Worm (Caenorhabditis elegans) whole organism, late embryonic: Measurements from ENCODE around the gene seb-3.

ENCODE experiments used
- C08G9.2 ChIP-seq: sonication (generic microtip); optimal IDR thresholded peaks from 2 replicates; lab custom pipeline; 2016; ENCODE audit warnings: mild to moderate bottlenecking, missing genetic modification characterization, moderate library complexity, missing compliant biosample characterization
- C38D4.7 ChIP-seq: fragments of 200-800 bp; sonication (Bioruptor generic); optimal IDR thresholded peaks from 2 replicates; lab custom pipeline; 2018; ENCODE audit warnings: mild to moderate bottlenecking, missing genetic modification characterization, moderate library complexity, missing compliant biosample characterization
- F13H6.1 ChIP-seq: sonication (generic microtip); optimal IDR thresholded peaks from 2 replicates; lab custom pipeline; 2016; ENCODE audit warnings: missing genetic modification characterization, missing compliant biosample characterization
- K02D7.2 ChIP-seq: sonication (generic microtip); optimal IDR thresholded peaks from 2 replicates; lab custom pipeline; 2017; ENCODE audit warnings: mild to moderate bottlenecking, missing genetic modification characterization, missing compliant biosample characterization
- Y22D7AL.16 ChIP-seq: sonication (generic microtip); optimal IDR thresholded peaks from 2 replicates; lab custom pipeline; 2016; ENCODE audit warnings: missing genetic modification characterization, missing compliant biosample characterization
- ahr-1 ChIP-seq: sonication (generic microtip); optimal IDR thresholded peaks from 2 replicates; lab custom pipeline; 2016; ENCODE audit warnings: missing genetic modification characterization, missing compliant biosample characterization
- ceh-19 ChIP-seq: fragments of 200-800 bp; sonication (Bioruptor generic); optimal IDR thresholded peaks from 2 replicates; lab custom pipeline; 2018; ENCODE audit warnings: mild to moderate bottlenecking, missing genetic modification characterization, missing compliant biosample characterization
- ceh-2 ChIP-seq: sonication (generic microtip); optimal IDR thresholded peaks from 2 replicates; lab custom pipeline; 2016; ENCODE audit warnings: missing genotype, missing genetic modification characterization, missing compliant biosample characterization
- ceh-22 ChIP-seq: sonication (generic microtip); optimal IDR thresholded peaks from 2 replicates; lab custom pipeline; 2017; ENCODE audit warnings: missing biosample characterization, missing genetic modification characterization
- ceh-30 ChIP-seq: fragments of 150-350 bp; optimal IDR thresholded peaks from 2 replicates; lab custom pipeline; 2014; ENCODE audit warnings: missing biosample characterization, missing genetic modification characterization
- ceh-31 ChIP-seq: sonication (generic microtip); optimal IDR thresholded peaks from 2 replicates; lab custom pipeline; 2016; ENCODE audit warnings: missing genetic modification characterization, missing compliant biosample characterization
- ceh-34 ChIP-seq: sonication (generic microtip); optimal IDR thresholded peaks from 2 replicates; lab custom pipeline; 2016; ENCODE audit warnings: mild to moderate bottlenecking, missing genetic modification characterization, missing compliant biosample characterization
- ceh-45 ChIP-seq: fragments of 200-800 bp; sonication (Bioruptor generic); IDR thresholded peaks from 2 replicates; pipeline ENCODE4 v1.3.6; 2022; ENCODE audit warnings: missing genetic modification reagents, missing genetic modification characterization, missing compliant biosample characterization
- ceh-48 ChIP-seq: sonication (generic microtip); optimal IDR thresholded peaks from 2 replicates; lab custom pipeline; 2016; ENCODE audit warnings: missing genetic modification characterization, inconsistent platforms, missing compliant biosample characterization
- dmd-4 ChIP-seq: sonication (generic microtip); optimal IDR thresholded peaks from 2 replicates; lab custom pipeline; 2016; ENCODE audit warnings: borderline replicate concordance, missing genetic modification characterization, missing compliant biosample characterization
- elt-2 ChIP-seq: sonication (generic microtip); optimal IDR thresholded peaks from 2 replicates; lab custom pipeline; 2016; ENCODE audit warnings: missing genetic modification reagents, missing genetic modification characterization, missing compliant biosample characterization
- ets-4 ChIP-seq: sonication (generic microtip); optimal IDR thresholded peaks from 2 replicates; lab custom pipeline; 2016; ENCODE audit warnings: missing genetic modification characterization, missing compliant biosample characterization
- eyg-1 ChIP-seq: sonication (generic microtip); optimal IDR thresholded peaks from 2 replicates; lab custom pipeline; 2016; ENCODE audit warnings: missing genotype, missing genetic modification characterization, missing compliant biosample characterization
- fax-1 ChIP-seq: sonication (generic microtip); optimal IDR thresholded peaks from 2 replicates; lab custom pipeline; 2016; ENCODE audit warnings: missing genotype, missing genetic modification characterization, missing compliant biosample characterization
- fkh-6 ChIP-seq: sonication (generic microtip); optimal IDR thresholded peaks from 2 replicates; lab custom pipeline; 2016; ENCODE audit warnings: missing genetic modification characterization, missing compliant biosample characterization
- gmeb-2 ChIP-seq: sonication (generic microtip); optimal IDR thresholded peaks from 2 replicates; lab custom pipeline; 2016; ENCODE audit warnings: missing genetic modification characterization, inconsistent platforms, missing compliant biosample characterization
- hlh-13 ChIP-seq: fragments of 200-800 bp; sonication (Bioruptor generic); optimal IDR thresholded peaks from 2 replicates; lab custom pipeline; 2018; ENCODE audit warnings: mild to moderate bottlenecking, missing genetic modification characterization, missing compliant biosample characterization
- hlh-15 ChIP-seq: sonication (generic microtip); optimal IDR thresholded peaks from 2 replicates; lab custom pipeline; 2016; ENCODE audit warnings: missing genetic modification characterization, missing compliant biosample characterization
- hlh-30 ChIP-seq: sonication (generic microtip); optimal IDR thresholded peaks from 2 replicates; lab custom pipeline; 2017; ENCODE audit warnings: antibody characterized with exemption, missing genetic modification characterization, missing compliant biosample characterization; ENCODE audit not compliant: insufficient read depth
- hlh-6 ChIP-seq: sonication (generic microtip); optimal IDR thresholded peaks from 2 replicates; lab custom pipeline; 2016; ENCODE audit warnings: missing genotype, missing genetic modification characterization, missing compliant biosample characterization
- hlh-8 ChIP-seq: sonication (generic microtip); optimal IDR thresholded peaks from 2 replicates; lab custom pipeline; 2016; ENCODE audit warnings: missing genotype, missing genetic modification characterization, missing compliant biosample characterization
- lim-6 ChIP-seq: sonication (generic microtip); optimal IDR thresholded peaks from 2 replicates; lab custom pipeline; 2016; ENCODE audit warnings: missing genetic modification characterization, missing compliant biosample characterization
- nhr-11 ChIP-seq: fragments of 150-350 bp; optimal IDR thresholded peaks from 2 replicates; lab custom pipeline; 2014; ENCODE audit warnings: missing biosample characterization, missing genetic modification characterization
- npax-4 ChIP-seq: sonication (generic microtip); optimal IDR thresholded peaks from 2 replicates; lab custom pipeline; 2016; ENCODE audit warnings: missing genetic modification characterization, missing compliant biosample characterization
- odd-2 ChIP-seq: sonication (generic microtip); optimal IDR thresholded peaks from 2 replicates; lab custom pipeline; 2017; ENCODE audit warnings: antibody characterized with exemption, mild to moderate bottlenecking, missing genetic modification characterization, missing compliant biosample characterization
- pat-9 ChIP-seq: fragments of 200-800 bp; sonication (Bioruptor generic); optimal IDR thresholded peaks from 2 replicates; lab custom pipeline; 2018; ENCODE audit warnings: mild to moderate bottlenecking, missing genetic modification characterization, moderate library complexity, missing compliant biosample characterization
- pax-1 ChIP-seq: fragments of 150-350 bp; optimal IDR thresholded peaks from 2 replicates; lab custom pipeline; 2014; ENCODE audit warnings: missing biosample characterization, missing genetic modification characterization
- pha-2 ChIP-seq: sonication (generic microtip); optimal IDR thresholded peaks from 2 replicates; lab custom pipeline; 2017; ENCODE audit warnings: mild to moderate bottlenecking, missing genetic modification characterization, missing compliant biosample characterization
- pha-4 ChIP-seq: fragments of 150-350 bp; optimal IDR thresholded peaks from 2 replicates; lab custom pipeline; 2018; ENCODE audit warnings: missing biosample characterization, missing genetic modification reagents, missing genetic modification characterization
- ref-2 ChIP-seq: sonication (generic microtip); optimal IDR thresholded peaks from 2 replicates; lab custom pipeline; 2016; ENCODE audit warnings: missing genetic modification characterization, missing compliant biosample characterization
- rnt-1 ChIP-seq: sonication (generic microtip); optimal IDR thresholded peaks from 2 replicates; lab custom pipeline; 2016; ENCODE audit warnings: missing genetic modification characterization, missing compliant biosample characterization
- sdc-2 ChIP-seq: sonication (generic microtip); optimal IDR thresholded peaks from 2 replicates; lab custom pipeline; 2016; ENCODE audit warnings: missing genotype, missing genetic modification characterization, missing compliant biosample characterization
- syd-9 ChIP-seq: sonication (generic microtip); optimal IDR thresholded peaks from 2 replicates; lab custom pipeline; 2016; ENCODE audit warnings: mild to moderate bottlenecking, missing genetic modification characterization, moderate library complexity, missing compliant biosample characterization
- tbx-2 ChIP-seq: sonication (generic microtip); optimal IDR thresholded peaks from 2 replicates; lab custom pipeline; 2016; ENCODE audit warnings: missing genetic modification characterization, missing compliant biosample characterization
- tbx-7 ChIP-seq: sonication (generic microtip); optimal IDR thresholded peaks from 2 replicates; lab custom pipeline; 2016; ENCODE audit warnings: missing genotype, missing genetic modification characterization, missing compliant biosample characterization
- unc-3 ChIP-seq, 2 experiments: fragments of 200-800 bp in 1 of 2; sonication (Bioruptor generic) in 1 of 2; sonication (generic microtip) in 1 of 2; conservative IDR thresholded peaks in 1 of 2; optimal IDR thresholded peaks in 1 of 2; 2 replicates each; pipeline versions ENCODE4 v1.3.6 to Lab custom; 2016 to 2022; ENCODE audit warnings: missing compliant biosample characterization in 2 of 2, missing genetic modification characterization in 2 of 2, missing genetic modification reagents in 1 of 2
- unc-55 ChIP-seq: sonication (generic microtip); optimal IDR thresholded peaks from 2 replicates; lab custom pipeline; 2017; ENCODE audit warnings: missing biosample characterization, missing genetic modification reagents, missing genetic modification characterization
- unc-86 ChIP-seq: sonication (generic microtip); optimal IDR thresholded peaks from 2 replicates; lab custom pipeline; 2016; ENCODE audit warnings: missing genetic modification characterization, missing compliant biosample characterization
- ztf-16 ChIP-seq: sonication (generic microtip); optimal IDR thresholded peaks from 2 replicates; lab custom pipeline; 2017; ENCODE audit warnings: missing genetic modification characterization, missing compliant biosample characterization

Gene seb-3

DNA sequence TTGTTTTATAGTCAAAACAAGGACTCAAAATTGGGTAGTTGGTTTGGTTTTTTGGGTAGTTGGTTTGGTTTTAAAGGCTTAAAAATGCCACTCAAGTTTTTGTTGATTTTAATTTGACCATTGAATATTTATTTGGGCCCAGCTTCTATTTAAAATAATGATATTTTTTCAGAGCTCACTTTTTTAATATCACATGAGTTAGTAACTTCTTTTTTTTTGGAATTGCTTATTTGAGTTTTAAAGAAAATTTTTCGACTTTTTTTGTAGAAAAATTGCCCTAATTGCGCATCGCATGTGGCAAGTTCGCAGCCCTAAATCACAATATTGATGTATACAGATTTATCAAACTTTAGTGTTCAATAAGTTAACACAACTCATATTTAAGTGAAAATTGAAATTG lies 9.6 kb downstream of the seb-3 start:
- TF ChIP-seq unc-86 (tag; lab: Kevin White, UChicago) (no peak), syd-9 (tag; lab: Kevin White, UChicago) (no peak), ceh-31 (tag; lab: Kevin White, UChicago) (no peak), K02D7.2 (no peak), hlh-30 (tag; lab: Kevin White, UChicago) (no peak), eyg-1 (no peak), ceh-48 (tag; lab: Kevin White, UChicago) (no peak), dmd-4 (no peak), elt-2 (tag; lab: Kevin White, UChicago) (no peak), ref-2 (no peak), ceh-19 (no peak), sdc-2 (tag; lab: Kevin White, UChicago) (no peak), pha-2 (tag; lab: Kevin White, UChicago) (no peak)

- no peak for TF ChIP-seq ahr-1 (tag; lab: Kevin White, UChicago)
- TF ChIP-seq dmd-4 = no peak
- no peak for TF ChIP-seq hlh-8 (tag; lab: Kevin White, UChicago)
- TF ChIP-seq tbx-7 (tag; lab: Kevin White, UChicago) = no peak
- TF ChIP-seq fkh-6 (tag; lab: Kevin White, UChicago) = no peak
- no peak for TF ChIP-seq Y22D7AL.16 (tag; lab: Kevin White, UChicago)
- TF ChIP-seq unc-55 = no peak
- no peak for TF ChIP-seq pha-4 (tag; lab: Kevin White, UChicago)
- no peak for TF ChIP-seq ceh-22 (tag; lab: Kevin White, UChicago)
- TF ChIP-seq lim-6 (tag; lab: Kevin White, UChicago) = no peak
- no peak for TF ChIP-seq ceh-34
These were observed 10.2 kb downstream of the seb-3 start for ce11 chrX:15036287-15036686.

ce11 chrX:15039029-15039695 lies 13.1 kb downstream of the seb-3 start:
- TF ChIP-seq pat-9 (tag; lab: Kevin White, UChicago) = no peak
- TF ChIP-seq fax-1 (tag; lab: Kevin White, UChicago) = no peak
- no peak for TF ChIP-seq tbx-2 (tag; lab: Kevin White, UChicago)
- no peak for TF ChIP-seq npax-4 (tag; lab: Kevin White, UChicago)
- no peak for TF ChIP-seq ztf-16 (tag; lab: Kevin White, UChicago)
- TF ChIP-seq hlh-13 (GFP tag; lab: Kevin White, UChicago) = no peak
- TF ChIP-seq ceh-45 (GFP tag; lab: Robert Waterston, UW) = no peak
- TF ChIP-seq rnt-1 = no peak
- TF ChIP-seq, all 69 proteins: peak for 0

DNA sequence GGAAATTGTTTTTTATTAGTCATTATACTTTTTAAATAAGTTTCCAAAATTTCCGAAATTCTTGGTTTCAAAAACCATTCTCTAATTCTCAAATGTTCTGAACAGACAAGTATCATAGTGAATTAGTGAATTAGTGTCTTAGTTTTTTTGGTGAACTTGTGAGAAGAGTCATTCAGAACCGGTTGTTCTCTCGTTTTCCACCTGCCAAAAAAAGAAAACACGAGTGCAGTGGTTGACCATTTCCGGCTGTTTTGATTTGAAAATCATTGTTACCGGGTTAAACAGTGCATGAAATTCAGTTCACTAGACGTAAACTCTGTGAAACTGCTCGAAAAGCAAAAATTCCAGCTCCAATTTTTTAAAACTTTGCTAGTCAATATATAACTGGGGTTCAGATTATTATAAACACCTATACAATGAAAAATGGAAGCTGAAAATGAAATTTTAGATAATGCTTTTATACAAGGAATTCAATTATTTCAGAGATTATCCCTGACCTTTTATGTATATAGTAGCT lies 13.6 kb downstream of the seb-3 start:
- no peak for TF ChIP-seq C08G9.2 (tag; lab: Kevin White, UChicago)
- no peak for TF ChIP-seq unc-86 (tag; lab: Kevin White, UChicago)
- no peak for TF ChIP-seq unc-3 (GFP tag; conservative IDR thresholded peaks at IDR 0.05; lab: Robert Waterston, UW)
- TF ChIP-seq unc-3 (tag; optimal IDR thresholded peaks at IDR 0.05; lab: Kevin White, UChicago) = no peak
- TF ChIP-seq odd-2 (tag; lab: Kevin White, UChicago) = no peak
- no peak for TF ChIP-seq hlh-15 (tag; lab: Kevin White, UChicago)
- TF ChIP-seq fax-1 (tag; lab: Kevin White, UChicago) = no peak
- no peak for TF ChIP-seq hlh-6 (tag; lab: Kevin White, UChicago)
- TF ChIP-seq gmeb-2 = no peak
- TF ChIP-seq ets-4 (tag; lab: Kevin White, UChicago) = no peak
- no peak for TF ChIP-seq ref-2
- TF ChIP-seq F13H6.1 (tag; lab: Kevin White, UChicago) = no peak
- no peak for TF ChIP-seq tbx-7 (tag; lab: Kevin White, UChicago)
- no peak for TF ChIP-seq nhr-11 (tag; lab: Kevin White, UChicago)
- TF ChIP-seq ceh-2 = no peak
- no peak for TF ChIP-seq pax-1 (tag; lab: Kevin White, UChicago)
- TF ChIP-seq pat-9 (tag; lab: Kevin White, UChicago) = no peak
- no peak for TF ChIP-seq ceh-30
- TF ChIP-seq eyg-1 = no peak
- no peak for TF ChIP-seq ceh-31 (tag; lab: Kevin White, UChicago)
- no peak for TF ChIP-seq C38D4.7 (GFP tag; lab: Kevin White, UChicago)
